In the genomic region with DNA sequence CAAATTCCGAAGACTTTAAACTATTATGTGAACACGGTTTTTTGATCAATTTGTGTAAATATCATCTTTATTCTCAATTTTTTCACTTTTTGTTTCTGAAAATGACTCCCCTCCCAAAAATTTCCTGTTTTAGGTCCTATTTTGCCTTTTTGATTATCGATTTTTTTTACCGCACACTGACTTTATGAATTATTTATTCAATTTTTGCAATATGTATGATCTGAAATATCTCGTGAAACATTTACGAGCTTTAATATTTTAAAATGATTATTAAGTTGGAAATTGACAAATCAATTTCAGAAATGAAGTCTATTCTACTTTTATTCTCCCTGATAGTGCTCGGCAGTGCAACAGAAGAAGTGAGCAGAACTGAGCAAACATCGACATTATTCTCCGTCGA, we compare ENCODE assay signal across 3 worm cellular contexts.
A peak's percentile ranks its signal among the peaks of the same experiment; 100 is the strongest.
TF ChIP-seq lines count a peak whose summit lies in the region.

A gene (plus strand): TSS at position 301 of the 400 bp plus-strand sequence.

TF ChIP-seq in whole organism, L3 larva, 47 proteins besides CTCF, POLR2A, EP300 and RAD21:
- TF ChIP-seq ceh-28 (tag; optimal IDR thresholded peaks at IDR 0.05; lab: Kevin White, UChicago) (peak; percentile 15), mdl-1 (tag; optimal IDR thresholded peaks at IDR 0.05; lab: Kevin White, UChicago) (no peak)

TF ChIP-seq in whole organism, L4 larva, 104 proteins besides CTCF, POLR2A, EP300 and RAD21:
- TF ChIP-seq mdl-1 (tag; optimal IDR thresholded peaks at IDR 0.05; lab: Kevin White, UChicago) (no peak), ceh-28 (tag; optimal IDR thresholded peaks at IDR 0.05; lab: Kevin White, UChicago) (peak; percentile 38), lin-38 (GFP tag; IDR thresholded peaks at IDR 0.05; lab: Robert Waterston, UW) (peak; percentile 62)
TF ChIP-seq in whole organism, L4 larva: peak in this region for 2.

TF ChIP-seq in whole organism, young adult, 124 proteins besides CTCF, POLR2A, EP300 and RAD21:
- 0 out of 2 replicates have a peak, but pooled peaks have one; percentile 37 for TF ChIP-seq Y53G8AR.9 (GFP tag; conservative IDR thresholded peaks at IDR 0.05; lab: Robert Waterston, UW)
- 0 out of 2 replicates have a peak, but pooled peaks have one; percentile 26 for TF ChIP-seq B0336.3 (GFP tag; IDR thresholded peaks at IDR 0.05; lab: Robert Waterston, UW)
- no peak for TF ChIP-seq F57A8.1 (GFP tag; optimal IDR thresholded peaks at IDR 0.05; lab: Kevin White, UChicago)
- TF ChIP-seq madf-6 (GFP tag; IDR thresholded peaks at IDR 0.05; lab: Robert Waterston, UW), result peak; percentile 42; the same call in 1 of the 2 replicates
- 0 out of 2 replicates have a peak, but pooled peaks have one; percentile 20 for TF ChIP-seq ekl-4 (GFP tag; IDR thresholded peaks at IDR 0.05; lab: Robert Waterston, UW)
- TF ChIP-seq lag-1 (GFP tag; IDR thresholded peaks at IDR 0.05; lab: Robert Waterston, UW), result no peak
- peak; percentile 36 for TF ChIP-seq F49E8.2 (tag; optimal IDR thresholded peaks at IDR 0.05; lab: Kevin White, UChicago; ENCODE audit: insufficient read depth)
- peak; percentile 11 for TF ChIP-seq xnd-1 (tag; optimal IDR thresholded peaks at IDR 0.05; lab: Kevin White, UChicago)
